Worm (Caenorhabditis elegans): ENCODE measurements around the gene npl-4.2.

- TF ChIP-seq ama-1 (optimal IDR thresholded peaks at IDR 0.05) (no peak), ets-7 (tag; optimal IDR thresholded peaks at IDR 0.05) (no peak), tbx-37 (GFP tag; conservative IDR thresholded peaks at IDR 0.05) (no peak), aly-1 (tag; optimal IDR thresholded peaks at IDR 0.05) (no peak), ceh-36 (tag; optimal IDR thresholded peaks at IDR 0.05) (no peak), hmbx-1 (tag; optimal IDR thresholded peaks at IDR 0.05) (no peak), tra-4 (tag; optimal IDR thresholded peaks at IDR 0.05) (no peak), flt-1 (GFP tag; IDR thresholded peaks at IDR 0.05) (no peak), hmg-4 (GFP tag; optimal IDR thresholded peaks at IDR 0.05) (no peak), scrt-1 (GFP tag; IDR thresholded peaks at IDR 0.05) (no peak), sea-1 (GFP tag; conservative IDR thresholded peaks at IDR 0.05) (no peak)
Observed at ce11 chrII:5605538-5605945, 17.1 kb upstream of the npl-4.2 start.

All from whole organism, early embryonic.